Worm (Caenorhabditis elegans) whole organism, L1 larva: ENCODE results near the gene R11H6.4.

ENCODE experiments used
- C04F5.9 ChIP-seq: sonication (generic microtip); optimal IDR thresholded peaks from 2 replicates; lab custom pipeline; 2016; ENCODE audit warnings: missing genetic modification characterization, missing compliant biosample characterization
- C16A3.4 ChIP-seq: fragments of 150-350 bp; optimal IDR thresholded peaks from 2 replicates; lab custom pipeline; 2014; ENCODE audit warnings: missing biosample characterization, missing genetic modification characterization
- C34B4.2 ChIP-seq: sonication (generic microtip); optimal IDR thresholded peaks from 2 replicates; lab custom pipeline; 2017; ENCODE audit warnings: mild to moderate bottlenecking, missing genetic modification characterization, missing compliant biosample characterization
- F16B12.6 ChIP-seq: fragments of 150-350 bp; optimal IDR thresholded peaks from 2 replicates; lab custom pipeline; 2014; ENCODE audit warnings: missing biosample characterization, missing genetic modification characterization
- aha-1 ChIP-seq: fragments of 150-350 bp; optimal IDR thresholded peaks from 2 replicates; lab custom pipeline; 2014; ENCODE audit warnings: missing biosample characterization, missing genetic modification characterization
- blmp-1 ChIP-seq: fragments of 150-350 bp; optimal IDR thresholded peaks from 2 replicates; lab custom pipeline; 2014; ENCODE audit warnings: missing biosample characterization, missing genetic modification characterization
- ceh-8 ChIP-seq: fragments of 200-800 bp; sonication (Bioruptor generic); optimal IDR thresholded peaks from 2 replicates; lab custom pipeline; 2018; ENCODE audit warnings: mild to moderate bottlenecking, missing genetic modification characterization, moderate library complexity, missing compliant biosample characterization
- ceh-82 ChIP-seq, 3 experiments: fragments of 150-350 bp in 1 of 3; sonication (generic microtip) in 2 of 3; optimal IDR thresholded peaks; 2 replicates each; lab custom pipeline; 2014 to 2017; ENCODE audit warnings: missing biosample characterization in 3 of 3, missing genetic modification characterization in 3 of 3
- ceh-90 ChIP-seq: sonication (generic microtip); optimal IDR thresholded peaks from 2 replicates; lab custom pipeline; 2016; ENCODE audit warnings: missing genetic modification characterization, missing compliant biosample characterization
- dsc-1 ChIP-seq: sonication (generic microtip); optimal IDR thresholded peaks from 2 replicates; lab custom pipeline; 2016; ENCODE audit warnings: mild to moderate bottlenecking, missing genetic modification characterization, missing compliant biosample characterization
- efl-1 ChIP-seq, 4 experiments: fragments of 150-350 bp; optimal IDR thresholded peaks in 3 of 4; peaks in 1 of 4; 1 replicate in 1 of 4; 2 replicates in 3 of 4; lab custom pipeline; 2014; ENCODE audit warnings: missing biosample characterization in 2 of 4, missing genetic modification characterization in 2 of 4, missing genetic modification reagents in 2 of 4
- efl-3 ChIP-seq: fragments of 200-800 bp; sonication (Bioruptor generic); optimal IDR thresholded peaks from 2 replicates; lab custom pipeline; 2018; ENCODE audit warnings: mild to moderate bottlenecking, missing genetic modification characterization, missing compliant biosample characterization
- egl-13 ChIP-seq: sonication (generic microtip); optimal IDR thresholded peaks from 2 replicates; lab custom pipeline; 2016; ENCODE audit warnings: missing genotype, missing genetic modification reagents, missing genetic modification characterization, missing compliant biosample characterization
- egl-27 ChIP-seq, 2 experiments: fragments of 150-350 bp in 1 of 2; sonication (generic microtip); optimal IDR thresholded peaks; 3 replicates each; lab custom pipeline; 2017 to 2018; ENCODE audit warnings: missing biosample characterization in 2 of 2, missing genetic modification characterization in 2 of 2, missing genetic modification reagents in 2 of 2
- ets-5 ChIP-seq: fragments of 200-800 bp; sonication (Bioruptor generic); IDR thresholded peaks from 2 replicates; pipeline ENCODE4 v1.3.6; 2022; ENCODE audit warnings: missing genetic modification characterization, missing compliant biosample characterization
- fkh-10 ChIP-seq: sonication (generic microtip); optimal IDR thresholded peaks from 2 replicates; lab custom pipeline; 2017; ENCODE audit warnings: missing biosample characterization, missing genetic modification reagents, missing genetic modification characterization
- fkh-4 ChIP-seq: sonication (generic microtip); optimal IDR thresholded peaks from 2 replicates; lab custom pipeline; 2016; ENCODE audit warnings: missing compliant biosample characterization, missing genetic modification characterization, borderline replicate concordance
- hlh-17 ChIP-seq: fragments of 200-800 bp; sonication (Bioruptor generic); optimal IDR thresholded peaks from 2 replicates; lab custom pipeline; 2018; ENCODE audit warnings: missing genetic modification characterization, mild to moderate bottlenecking, missing compliant biosample characterization, moderate library complexity, borderline replicate concordance
- hlh-4 ChIP-seq: sonication (generic microtip); optimal IDR thresholded peaks from 2 replicates; lab custom pipeline; 2016; ENCODE audit warnings: mild to moderate bottlenecking, missing genetic modification characterization, missing compliant biosample characterization
- jun-1 ChIP-seq: fragments of 150-350 bp; optimal IDR thresholded peaks from 2 replicates; lab custom pipeline; 2014; ENCODE audit warnings: missing biosample characterization, missing genetic modification reagents, missing genetic modification characterization
- lin-14 ChIP-seq: fragments of 200-800 bp; sonication (Bioruptor generic); optimal IDR thresholded peaks from 2 replicates; lab custom pipeline; 2018; ENCODE audit warnings: mild to moderate bottlenecking, missing genetic modification characterization, moderate library complexity, missing compliant biosample characterization
- lir-3 ChIP-seq: sonication (generic microtip); optimal IDR thresholded peaks from 2 replicates; lab custom pipeline; 2016; ENCODE audit warnings: mild to moderate bottlenecking, missing genetic modification characterization, moderate library complexity, missing compliant biosample characterization; ENCODE audit not compliant: poor library complexity
- mep-1 ChIP-seq: fragments of 150-350 bp; optimal IDR thresholded peaks from 2 replicates; lab custom pipeline; 2014; ENCODE audit warnings: missing biosample characterization, missing genetic modification characterization
- nhr-11 ChIP-seq: fragments of 150-350 bp; optimal IDR thresholded peaks from 2 replicates; lab custom pipeline; 2014; ENCODE audit warnings: missing biosample characterization, missing genetic modification characterization
- nhr-19 ChIP-seq: fragments of 200-800 bp; sonication (Bioruptor generic); conservative IDR thresholded peaks from 2 replicates; pipeline ENCODE4 v1.3.6; 2022; ENCODE audit warnings: missing genetic modification characterization, missing compliant biosample characterization
- nhr-20 ChIP-seq: sonication (generic microtip); optimal IDR thresholded peaks from 2 replicates; lab custom pipeline; 2016; ENCODE audit warnings: mild to moderate bottlenecking, missing genetic modification characterization, missing compliant biosample characterization
- nhr-237 ChIP-seq: fragments of 150-350 bp; optimal IDR thresholded peaks from 2 replicates; lab custom pipeline; 2014; ENCODE audit warnings: missing biosample characterization, missing genetic modification characterization
- nhr-76 ChIP-seq: sonication (generic microtip); optimal IDR thresholded peaks from 2 replicates; lab custom pipeline; 2017; ENCODE audit warnings: missing biosample characterization, missing genetic modification characterization
- nhr-84 ChIP-seq: sonication (generic microtip); optimal IDR thresholded peaks from 2 replicates; lab custom pipeline; 2017; ENCODE audit warnings: missing biosample characterization, missing genetic modification characterization
- nhr-85 ChIP-seq: sonication (generic microtip); peaks from one replicate; lab custom pipeline; 2016; ENCODE audit warnings: missing genetic modification characterization, inconsistent platforms, missing compliant biosample characterization
- pax-3 ChIP-seq: fragments of 200-800 bp; sonication (Bioruptor generic); optimal IDR thresholded peaks from 2 replicates; lab custom pipeline; 2018; ENCODE audit warnings: mild to moderate bottlenecking, missing genetic modification characterization, moderate library complexity, missing compliant biosample characterization
- pqm-1 ChIP-seq: sonication (generic microtip); optimal IDR thresholded peaks from 3 replicates; lab custom pipeline; 2017; ENCODE audit warnings: missing biosample characterization, missing genetic modification characterization
- skn-1 ChIP-seq: fragments of 150-350 bp; optimal IDR thresholded peaks from 2 replicates; lab custom pipeline; 2014; ENCODE audit warnings: missing biosample characterization, missing genetic modification characterization
- snpc-4 ChIP-seq: fragments of 150-350 bp; optimal IDR thresholded peaks from 2 replicates; lab custom pipeline; 2014; ENCODE audit warnings: missing biosample characterization, missing genetic modification characterization
- snu-23 ChIP-seq: sonication (generic microtip); optimal IDR thresholded peaks from 2 replicates; lab custom pipeline; 2016; ENCODE audit warnings: missing genetic modification characterization, missing compliant biosample characterization
- sox-4 ChIP-seq: sonication (generic microtip); optimal IDR thresholded peaks from 2 replicates; lab custom pipeline; 2016; ENCODE audit warnings: missing genetic modification characterization, missing compliant biosample characterization
- sup-37 ChIP-seq: fragments of 200-800 bp; sonication (Bioruptor generic); optimal IDR thresholded peaks from 2 replicates; lab custom pipeline; 2018; ENCODE audit warnings: mild to moderate bottlenecking, missing genetic modification characterization, missing compliant biosample characterization
- swsn-7 ChIP-seq: sonication (generic microtip); optimal IDR thresholded peaks from 2 replicates; lab custom pipeline; 2016; ENCODE audit warnings: missing genetic modification characterization, missing compliant biosample characterization
- tbx-2 ChIP-seq: sonication (generic microtip); optimal IDR thresholded peaks from 2 replicates; lab custom pipeline; 2016; ENCODE audit warnings: missing genetic modification characterization, missing compliant biosample characterization
- tlp-1 ChIP-seq: fragments of 150-350 bp; optimal IDR thresholded peaks from 2 replicates; lab custom pipeline; 2014; ENCODE audit warnings: missing biosample characterization, missing genetic modification characterization
- unc-130 ChIP-seq: fragments of 150-350 bp; optimal IDR thresholded peaks from 2 replicates; lab custom pipeline; 2017; ENCODE audit warnings: missing biosample characterization, missing genetic modification characterization, inconsistent platforms
- unc-30 ChIP-seq: sonication (generic microtip); optimal IDR thresholded peaks from 2 replicates; lab custom pipeline; 2017; ENCODE audit warnings: missing biosample characterization, missing genetic modification characterization
- unc-86 ChIP-seq: sonication (generic microtip); optimal IDR thresholded peaks from 2 replicates; lab custom pipeline; 2016; ENCODE audit warnings: missing genetic modification characterization, missing compliant biosample characterization
- zag-1 ChIP-seq: fragments of 150-350 bp; optimal IDR thresholded peaks from 2 replicates; lab custom pipeline; 2014; ENCODE audit warnings: missing biosample characterization, missing genetic modification characterization
- zip-4 ChIP-seq: fragments of 200-800 bp; sonication (Bioruptor generic); optimal IDR thresholded peaks from 2 replicates; lab custom pipeline; 2018; ENCODE audit warnings: mild to moderate bottlenecking, missing genetic modification characterization, moderate library complexity, missing compliant biosample characterization
- ztf-11 ChIP-seq, 2 experiments: sonication (generic microtip); optimal IDR thresholded peaks; 2 replicates each; lab custom pipeline; 2016 to 2017; ENCODE audit warnings: missing genetic modification characterization in 2 of 2, missing biosample characterization in 1 of 2, missing compliant biosample characterization in 1 of 2
- ztf-4 ChIP-seq: fragments of 150-350 bp; optimal IDR thresholded peaks from 2 replicates; lab custom pipeline; 2014; ENCODE audit warnings: missing biosample characterization, missing genetic modification characterization

R11H6.4 gene

ce11 chrV:14645817-14646789 is 36.4 kb downstream of the R11H6.4 start, which contains the start of the genes rfc-1 and pmp-3 (continued):
- no peak for TF ChIP-seq ztf-11 (tag; optimal IDR thresholded peaks at IDR 0.05; lab: Kevin White, UChicago)
- no peak for TF ChIP-seq nhr-84 (tag; lab: Kevin White, UChicago)
- no peak for TF ChIP-seq pax-3
- no peak for TF ChIP-seq egl-13 (tag; lab: Kevin White, UChicago)
- no peak for TF ChIP-seq nhr-237 (tag; lab: Kevin White, UChicago)
- no peak for TF ChIP-seq jun-1 (tag; lab: Kevin White, UChicago)
- TF ChIP-seq sup-37: no peak
- TF ChIP-seq ets-5 (GFP tag; lab: Robert Waterston, UW): no peak
- no peak for TF ChIP-seq zip-4
- TF ChIP-seq ztf-4 (tag; lab: Kevin White, UChicago): no peak
- peak; percentile 5 for TF ChIP-seq unc-130
- TF ChIP-seq blmp-1 (tag; lab: Kevin White, UChicago): peak; percentile 93
- no peak for TF ChIP-seq snpc-4 (tag; lab: Kevin White, UChicago)
- TF ChIP-seq ceh-82 (tag; optimal IDR thresholded peaks at IDR 0.05; lab: Kevin White, UChicago): no peak
- TF ChIP-seq mep-1 (tag; lab: Kevin White, UChicago): no peak
- TF ChIP-seq tbx-2 (tag; lab: Kevin White, UChicago): peak; percentile 22
- no peak for TF ChIP-seq nhr-11 (tag; lab: Kevin White, UChicago)
- TF ChIP-seq tlp-1 (tag; lab: Kevin White, UChicago): no peak
- TF ChIP-seq efl-3: no peak
- no peak for TF ChIP-seq C16A3.4 (tag; lab: Kevin White, UChicago)
- peak; percentile 2 for TF ChIP-seq dsc-1 (tag; lab: Kevin White, UChicago)
- no peak for TF ChIP-seq nhr-76 (tag; lab: Kevin White, UChicago)
- peak; percentile 22 for TF ChIP-seq skn-1 (tag; lab: Kevin White, UChicago)
- no peak for TF ChIP-seq lir-3 (tag; lab: Kevin White, UChicago)
- TF ChIP-seq swsn-7 (tag; lab: Kevin White, UChicago): peak; percentile 9
- peak; percentile 36 for TF ChIP-seq snu-23 (GFP tag; lab: Kevin White, UChicago)
- no peak for TF ChIP-seq C04F5.9 (tag; lab: Kevin White, UChicago)
- no peak for TF ChIP-seq fkh-10 (GFP tag; lab: Kevin White, UChicago)
- no peak for TF ChIP-seq aha-1 (tag; lab: Kevin White, UChicago)
- TF ChIP-seq egl-27 (tag; optimal IDR thresholded peaks at IDR 0.05; lab: Kevin White, UChicago): no peak
- no peak for TF ChIP-seq ceh-8 (GFP tag; lab: Kevin White, UChicago)
- TF ChIP-seq lin-14: peak; percentile 42
- no peak for TF ChIP-seq C34B4.2 (tag; lab: Kevin White, UChicago)
- no peak for TF ChIP-seq ceh-90

ce11 chrV:14648825-14649224 is 39.1 kb downstream of the R11H6.4 start:
- TF ChIP-seq lin-14 (peak; percentile 45), ztf-4 (tag; lab: Kevin White, UChicago) (no peak), fkh-10 (GFP tag; lab: Kevin White, UChicago) (peak; percentile 86), sup-37 (no peak), aha-1 (tag; lab: Kevin White, UChicago) (no peak), efl-1 (optimal IDR thresholded peaks at IDR 0.05; lab: Kevin White, UChicago) (no peak), efl-1 (GFP tag; optimal IDR thresholded peaks at IDR 0.05 in 1 of 2; lab: Kevin White, UChicago) (peak in 1 of 2 experiments; percentile 66)

ce11 chrV:14649929-14650328 is 40.2 kb downstream of the R11H6.4 start:
- no peak for TF ChIP-seq nhr-237 (tag; lab: Kevin White, UChicago)
- no peak for TF ChIP-seq aha-1 (tag; lab: Kevin White, UChicago)
- no peak for TF ChIP-seq dsc-1 (tag; lab: Kevin White, UChicago)
- TF ChIP-seq nhr-19: no peak
- TF ChIP-seq fkh-4 (tag; lab: Kevin White, UChicago): no peak
- no peak for TF ChIP-seq C34B4.2 (tag; lab: Kevin White, UChicago)
- TF ChIP-seq F16B12.6 (tag; lab: Kevin White, UChicago): no peak
- TF ChIP-seq tlp-1 (tag; lab: Kevin White, UChicago): no peak
- TF ChIP-seq pqm-1 (tag; lab: Kevin White, UChicago): no peak
- no peak for TF ChIP-seq nhr-85 (tag; lab: Kevin White, UChicago)
- TF ChIP-seq zag-1 (tag; lab: Kevin White, UChicago): no peak
- TF ChIP-seq pax-3: no peak
- TF ChIP-seq hlh-4 (tag; lab: Kevin White, UChicago): no peak
- TF ChIP-seq hlh-17 (GFP tag; lab: Kevin White, UChicago): no peak
- no peak for TF ChIP-seq sox-4 (tag; lab: Kevin White, UChicago)
- TF ChIP-seq unc-86 (tag; lab: Kevin White, UChicago): peak; percentile 24
- peak; percentile 36 for TF ChIP-seq fkh-10 (GFP tag; lab: Kevin White, UChicago)
- TF ChIP-seq nhr-20 (tag; lab: Kevin White, UChicago): no peak
- no peak for TF ChIP-seq unc-30 (tag; lab: Kevin White, UChicago)
